Fruit fly (Drosophila melanogaster) whole organism, adult: Measurements from ENCODE around the gene Ip259.

Experiments used
- CG11617 ChIP-seq: fragments of 200-800 bp; sonication (Bioruptor generic); optimal IDR thresholded peaks from 2 replicates; lab custom pipeline; 2017; ENCODE audit warnings: mild to moderate bottlenecking, missing biosample characterization, missing genetic modification reagents, missing genetic modification characterization
- CG12768 ChIP-seq: fragments of 200-800 bp; sonication (Bioruptor generic); optimal IDR thresholded peaks from 2 replicates; lab custom pipeline; 2017; ENCODE audit warnings: missing biosample characterization, missing genetic modification characterization, mild to moderate bottlenecking, moderate library complexity, missing genetic modification reagents
- CG14711 ChIP-seq: fragments of 200-800 bp; sonication (Bioruptor generic); optimal IDR thresholded peaks from 2 replicates; lab custom pipeline; 2018; ENCODE audit warnings: missing biosample characterization, mild to moderate bottlenecking, missing genetic modification characterization, moderate library complexity
- CG1620 ChIP-seq: fragments of 200-800 bp; sonication (Bioruptor generic); optimal IDR thresholded peaks from 2 replicates; lab custom pipeline; 2016; ENCODE audit warnings: missing biosample characterization, missing genetic modification characterization
- CG33017 ChIP-seq: fragments of 200-800 bp; sonication (Bioruptor generic); optimal IDR thresholded peaks from 2 replicates; lab custom pipeline; 2018; ENCODE audit warnings: missing biosample characterization, mild to moderate bottlenecking, missing genetic modification characterization, moderate library complexity
- CG5204 ChIP-seq: fragments of 200-800 bp; sonication (Bioruptor generic); optimal IDR thresholded peaks from 2 replicates; lab custom pipeline; 2016; ENCODE audit warnings: missing biosample characterization, missing genetic modification characterization
- CG7045 ChIP-seq: fragments of 200-800 bp; sonication (Bioruptor generic); optimal IDR thresholded peaks from 2 replicates; lab custom pipeline; 2017; ENCODE audit warnings: missing biosample characterization, mild to moderate bottlenecking, missing genetic modification characterization
- CG7101 ChIP-seq: fragments of 200-800 bp; sonication (Bioruptor generic); optimal IDR thresholded peaks from 2 replicates; lab custom pipeline; 2018; ENCODE audit warnings: missing biosample characterization, mild to moderate bottlenecking, missing genetic modification characterization, moderate library complexity
- Clk ChIP-seq: fragments of 200-800 bp; sonication (Bioruptor generic); optimal IDR thresholded peaks from 2 replicates; lab custom pipeline; 2017; ENCODE audit warnings: missing biosample characterization, missing genetic modification characterization
- Crg-1 ChIP-seq: fragments of 200-800 bp; sonication (Bioruptor generic); optimal IDR thresholded peaks from 2 replicates; lab custom pipeline; 2016; ENCODE audit warnings: missing biosample characterization, missing genetic modification characterization
- Hr96 ChIP-seq: fragments of 200-800 bp; sonication (Bioruptor generic); optimal IDR thresholded peaks from 2 replicates; lab custom pipeline; 2016; ENCODE audit warnings: missing biosample characterization, missing genetic modification characterization
- Mnt ChIP-seq: fragments of 200-800 bp; sonication (Bioruptor generic); optimal IDR thresholded peaks from 2 replicates; lab custom pipeline; 2016; ENCODE audit warnings: missing biosample characterization, mild to moderate bottlenecking, missing genetic modification characterization
- bab1 ChIP-seq: fragments of 200-800 bp; sonication (Bioruptor generic); optimal IDR thresholded peaks from 3 replicates; lab custom pipeline; 2019; ENCODE audit warnings: missing biosample characterization, mild to moderate bottlenecking, missing genetic modification characterization, moderate library complexity
- cic ChIP-seq: fragments of 200-800 bp; sonication (Bioruptor generic); optimal IDR thresholded peaks from 2 replicates; lab custom pipeline; 2017; ENCODE audit warnings: missing biosample characterization, mild to moderate bottlenecking, missing genetic modification characterization, moderate library complexity
- cnc ChIP-seq, 2 experiments: fragments of >200 bp; optimal IDR thresholded peaks; 2 replicates each; lab custom pipeline; 2017
- kay ChIP-seq: fragments of 200-800 bp; sonication (Bioruptor generic); peaks from one replicate; lab custom pipeline; 2016; ENCODE audit warnings: missing biosample characterization, missing genetic modification characterization, borderline replicate concordance
- ovo ChIP-seq: fragments of 200-800 bp; sonication (Bioruptor generic); optimal IDR thresholded peaks from 2 replicates; lab custom pipeline; 2016; ENCODE audit warnings: missing biosample characterization, missing genetic modification characterization
- pad ChIP-seq: fragments of 200-800 bp; sonication (Bioruptor generic); optimal IDR thresholded peaks from 3 replicates; lab custom pipeline; 2017; ENCODE audit warnings: missing biosample characterization, missing genetic modification characterization, mild to moderate bottlenecking, moderate library complexity, missing genetic modification reagents
- tj ChIP-seq: fragments of 200-800 bp; sonication (Bioruptor generic); optimal IDR thresholded peaks from 3 replicates; lab custom pipeline; 2017; ENCODE audit warnings: missing biosample characterization, mild to moderate bottlenecking, missing genetic modification characterization, moderate library complexity
- toe ChIP-seq: fragments of 200-800 bp; sonication (Bioruptor generic); optimal IDR thresholded peaks from 2 replicates; lab custom pipeline; 2016; ENCODE audit warnings: missing biosample characterization, missing genetic modification characterization

The Ip259 gene

dm6 chr2L:10395642-10396487, 12.3 kb upstream of the Ip259 start, which contains the start of gene Mdh1:
Gene Mdh1, minus strand, starts transcription at chr2L:10396332.
- TF ChIP-seq cic (GFP tag; lab: Kevin White, UChicago) (no peak), Mnt (GFP tag; lab: Kevin White, UChicago) (peak; percentile 28), tj (GFP tag; lab: Kevin White, UChicago) (no peak), toe (no peak), Hr96 (GFP tag; lab: Kevin White, UChicago) (no peak), ovo (GFP tag; lab: Kevin White, UChicago) (no peak), cnc (optimal IDR thresholded peaks at IDR 0.05; lab: Kevin White, UChicago) (no peak), bab1 (GFP tag; lab: Kevin White, UChicago) (peak; percentile 32), Clk (GFP tag; lab: Kevin White, UChicago) (no peak), kay (GFP tag; lab: Kevin White, UChicago) (peak; percentile 79), CG7045 (GFP tag; lab: Kevin White, UChicago) (no peak), CG7101 (tag; lab: Kevin White, UChicago) (no peak), CG11617 (GFP tag; lab: Kevin White, UChicago) (peak; percentile 5), CG14711 (tag; lab: Kevin White, UChicago) (no peak), CG5204 (GFP tag; lab: Kevin White, UChicago) (no peak), Crg-1 (GFP tag; lab: Kevin White, UChicago) (no peak), pad (no peak), CG33017 (tag; lab: Kevin White, UChicago) (peak; percentile 25), CG12768 (peak; percentile 19), CG1620 (GFP tag; lab: Kevin White, UChicago) (no peak)

DNA sequence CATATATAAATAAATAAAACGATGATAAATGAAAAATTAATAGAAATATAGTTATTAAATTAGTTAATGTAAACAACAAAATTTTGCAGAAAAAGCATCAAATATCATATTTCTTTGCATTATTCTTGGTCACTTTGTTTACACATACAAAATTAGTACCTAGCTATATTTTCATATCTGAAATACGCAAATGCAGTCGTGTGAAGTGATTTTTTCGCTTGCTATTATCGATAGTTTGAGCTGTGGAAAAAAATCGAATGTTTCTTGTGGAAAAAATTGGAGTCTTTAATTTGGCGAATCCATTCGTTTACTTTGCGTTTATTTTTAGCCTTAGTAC, 11.7 kb upstream of the Ip259 start, which contains the start of gene Cnot4:
Gene Cnot4, plus strand, starts transcription at position 229 of the 337 bp plus-strand sequence.
- no peak for TF ChIP-seq CG1620 (GFP tag; lab: Kevin White, UChicago)
- no peak for TF ChIP-seq CG7045 (GFP tag; lab: Kevin White, UChicago)
- TF ChIP-seq Clk (GFP tag; lab: Kevin White, UChicago): no peak
- TF ChIP-seq CG7101 (tag; lab: Kevin White, UChicago): no peak
- no peak for TF ChIP-seq pad
- no peak for TF ChIP-seq CG5204 (GFP tag; lab: Kevin White, UChicago)
- TF ChIP-seq ovo (GFP tag; lab: Kevin White, UChicago): no peak
- no peak for TF ChIP-seq bab1 (GFP tag; lab: Kevin White, UChicago)
- no peak for TF ChIP-seq Crg-1 (GFP tag; lab: Kevin White, UChicago)
- no peak for TF ChIP-seq toe
- no peak for TF ChIP-seq tj (GFP tag; lab: Kevin White, UChicago)
- no peak for TF ChIP-seq Mnt (GFP tag; lab: Kevin White, UChicago)
- no peak for TF ChIP-seq cnc (optimal IDR thresholded peaks at IDR 0.05; lab: Kevin White, UChicago)
- no peak for TF ChIP-seq CG11617 (GFP tag; lab: Kevin White, UChicago)
- no peak for TF ChIP-seq cic (GFP tag; lab: Kevin White, UChicago)
- TF ChIP-seq CG12768: no peak

DNA sequence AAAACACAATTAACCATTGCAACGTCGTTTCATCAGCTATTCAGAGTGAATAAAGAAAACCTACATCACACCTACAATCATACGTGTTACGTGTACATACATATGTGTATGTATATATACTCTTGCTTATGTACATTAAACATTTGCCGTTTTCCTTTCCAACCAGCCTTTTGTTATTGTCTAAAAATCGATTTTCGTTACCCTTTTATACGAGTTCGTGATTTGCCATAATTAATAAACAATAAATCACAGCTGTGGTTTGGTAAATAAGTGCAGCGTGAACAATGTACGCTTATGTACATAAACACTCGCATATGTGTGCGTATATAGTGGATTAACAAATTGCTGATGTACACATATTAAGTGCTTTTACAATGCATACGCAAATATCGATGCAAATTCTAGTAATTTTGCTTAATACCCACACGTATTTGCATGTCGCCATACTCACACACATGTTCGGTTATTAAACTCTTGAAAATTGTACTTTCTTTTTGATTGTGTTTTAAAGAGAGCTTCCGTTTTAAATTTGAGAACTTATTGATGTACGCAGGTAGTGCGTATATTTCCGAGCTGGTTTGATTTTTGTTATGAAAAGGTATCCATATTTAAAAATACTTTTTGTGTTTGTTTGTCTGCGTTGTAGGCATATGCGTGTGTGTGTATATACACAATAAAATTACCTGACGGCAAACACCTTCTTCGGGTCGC, 11.1 kb upstream of the Ip259 start:
- TF ChIP-seq kay (GFP tag; lab: Kevin White, UChicago) (peak; percentile 99), cic (GFP tag; lab: Kevin White, UChicago) (peak; percentile 59), Mnt (GFP tag; lab: Kevin White, UChicago) (peak; percentile 65), tj (GFP tag; lab: Kevin White, UChicago) (peak; percentile 84), CG5204 (GFP tag; lab: Kevin White, UChicago) (no peak)

dm6 chr2L:10403803-10404315, 4.3 kb upstream of the Ip259 start:
- TF ChIP-seq CG12768 (no peak), tj (GFP tag; lab: Kevin White, UChicago) (no peak), kay (GFP tag; lab: Kevin White, UChicago) (peak; percentile 86), cic (GFP tag; lab: Kevin White, UChicago) (no peak), CG7101 (tag; lab: Kevin White, UChicago) (no peak), bab1 (GFP tag; lab: Kevin White, UChicago) (peak; percentile 39)

- TF ChIP-seq CG33017 (tag; lab: Kevin White, UChicago) (no peak), ovo (GFP tag; lab: Kevin White, UChicago) (no peak), CG14711 (tag; lab: Kevin White, UChicago) (no peak), cic (GFP tag; lab: Kevin White, UChicago) (no peak), kay (GFP tag; lab: Kevin White, UChicago) (no peak), pad (no peak), CG5204 (GFP tag; lab: Kevin White, UChicago) (no peak), cnc (optimal IDR thresholded peaks at IDR 0.05; lab: Kevin White, UChicago) (no peak), tj (GFP tag; lab: Kevin White, UChicago) (no peak), Hr96 (GFP tag; lab: Kevin White, UChicago) (no peak), CG11617 (GFP tag; lab: Kevin White, UChicago) (no peak), CG1620 (GFP tag; lab: Kevin White, UChicago) (no peak), CG7101 (tag; lab: Kevin White, UChicago) (no peak), Mnt (GFP tag; lab: Kevin White, UChicago) (no peak), Crg-1 (GFP tag; lab: Kevin White, UChicago) (no peak), Clk (GFP tag; lab: Kevin White, UChicago) (no peak), toe (no peak), CG12768 (no peak)
Observed at dm6 chr2L:10405008-10405654, 3.0 kb upstream of the Ip259 start, which contains the start of the genes CG17768, LSm-4 and Ir31a. Gene CG17768, minus strand, starts transcription at chr2L:10405203. Gene LSm-4, minus strand, starts transcription at chr2L:10405203. Gene Ir31a, plus strand, starts transcription at chr2L:10405565.
